Worm (Caenorhabditis elegans): ENCODE measurements around the gene pgp-12.

ce11 chrX:12755021-12755420 is 23.4 kb downstream of the pgp-12 start:
- TF ChIP-seq flt-1 (GFP tag; IDR thresholded peaks at IDR 0.05) (no peak), ztf-23 (GFP tag; IDR thresholded peaks at IDR 0.05) (no peak)
